Worm (Caenorhabditis elegans): ENCODE data around the gene Y116F11B.8.

The Y116F11B.8 gene

ce11 chrV:19860225-19860624 is 2.8 kb downstream of the Y116F11B.8 start:
- TF ChIP-seq him-1 (tag; optimal IDR thresholded peaks at IDR 0.05) (no peak), W03F9.2 (tag; optimal IDR thresholded peaks at IDR 0.05) (no peak), dao-5 (tag; optimal IDR thresholded peaks at IDR 0.05) (no peak)

- no peak for TF ChIP-seq him-1 (tag; optimal IDR thresholded peaks at IDR 0.05)
- TF ChIP-seq W03F9.2 (tag; optimal IDR thresholded peaks at IDR 0.05): no peak
- no peak for TF ChIP-seq dao-5 (tag; optimal IDR thresholded peaks at IDR 0.05)
These were observed 10.4 kb downstream of the Y116F11B.8 start, which contains the start of gene Y116F11B.9 for ce11 chrV:19867883-19868282. TSS of gene Y116F11B.9 (minus strand) at chrV:19867983.

ce11 chrV:19882916-19883315 is 25.5 kb downstream of the Y116F11B.8 start, which contains the start of gene Y116F11B.13:
TSS of gene Y116F11B.13 (plus strand) at chrV:19883216.
- TF ChIP-seq W03F9.2 (tag; optimal IDR thresholded peaks at IDR 0.05) (no peak), dao-5 (tag; optimal IDR thresholded peaks at IDR 0.05) (no peak), him-1 (tag; optimal IDR thresholded peaks at IDR 0.05) (no peak)

ce11 chrV:19895250-19895649 is 37.8 kb downstream of the Y116F11B.8 start, which contains the start of gene gly-4:
TSS of gene gly-4 (minus strand) at chrV:19895350.
- no peak for TF ChIP-seq him-1 (tag; optimal IDR thresholded peaks at IDR 0.05)
- TF ChIP-seq W03F9.2 (tag; optimal IDR thresholded peaks at IDR 0.05): no peak
- TF ChIP-seq dao-5 (tag; optimal IDR thresholded peaks at IDR 0.05): no peak

ce11 chrV:19897557-19897956 is 40.1 kb downstream of the Y116F11B.8 start:
- TF ChIP-seq dao-5 (tag; optimal IDR thresholded peaks at IDR 0.05) (no peak), W03F9.2 (tag; optimal IDR thresholded peaks at IDR 0.05) (peak; percentile 25), him-1 (tag; optimal IDR thresholded peaks at IDR 0.05) (no peak)

- TF ChIP-seq W03F9.2 (tag; optimal IDR thresholded peaks at IDR 0.05) (no peak), dao-5 (tag; optimal IDR thresholded peaks at IDR 0.05) (no peak), him-1 (tag; optimal IDR thresholded peaks at IDR 0.05) (no peak)
These were observed 40.5 kb downstream of the Y116F11B.8 start for ce11 chrV:19897982-19898381.

- no peak for TF ChIP-seq him-1 (tag; optimal IDR thresholded peaks at IDR 0.05)
- no peak for TF ChIP-seq dao-5 (tag; optimal IDR thresholded peaks at IDR 0.05)
- no peak for TF ChIP-seq W03F9.2 (tag; optimal IDR thresholded peaks at IDR 0.05)
These were observed 41.7 kb downstream of the Y116F11B.8 start, which contains the start of gene Y116F11B.14 for ce11 chrV:19899167-19899566. TSS of gene Y116F11B.14 (plus strand) at chrV:19899467.

ce11 chrV:19901826-19902225 is 44.4 kb downstream of the Y116F11B.8 start:
- TF ChIP-seq dao-5 (tag; optimal IDR thresholded peaks at IDR 0.05) (no peak), him-1 (tag; optimal IDR thresholded peaks at IDR 0.05) (no peak), W03F9.2 (tag; optimal IDR thresholded peaks at IDR 0.05) (no peak)

- TF ChIP-seq W03F9.2 (tag; optimal IDR thresholded peaks at IDR 0.05) (no peak), dao-5 (tag; optimal IDR thresholded peaks at IDR 0.05) (no peak), him-1 (tag; optimal IDR thresholded peaks at IDR 0.05) (no peak)
These were observed 47.4 kb downstream of the Y116F11B.8 start for ce11 chrV:19904790-19905189.

- TF ChIP-seq W03F9.2 (tag; optimal IDR thresholded peaks at IDR 0.05) (no peak), him-1 (tag; optimal IDR thresholded peaks at IDR 0.05) (no peak), dao-5 (tag; optimal IDR thresholded peaks at IDR 0.05) (no peak)
These were observed 48.6 kb downstream of the Y116F11B.8 start for ce11 chrV:19905988-19906387.

ce11 chrV:19907365-19907764 is 49.9 kb downstream of the Y116F11B.8 start, which contains the start of gene fars-2:
TSS of gene fars-2 (minus strand) at chrV:19907434.
- TF ChIP-seq him-1 (tag; optimal IDR thresholded peaks at IDR 0.05) (no peak), dao-5 (tag; optimal IDR thresholded peaks at IDR 0.05) (no peak), W03F9.2 (tag; optimal IDR thresholded peaks at IDR 0.05) (no peak)

- TF ChIP-seq W03F9.2 (tag; optimal IDR thresholded peaks at IDR 0.05) (no peak), dao-5 (tag; optimal IDR thresholded peaks at IDR 0.05) (no peak), him-1 (tag; optimal IDR thresholded peaks at IDR 0.05) (no peak)
These were observed 51.4 kb downstream of the Y116F11B.8 start for ce11 chrV:19908854-19909253.

Measured in whole organism, L4/young adult.